Fruit fly (Drosophila melanogaster) whole organism, prepupa: ENCODE results near the gene Larp4B.

Source experiments
- Blimp-1 ChIP-seq: fragments of 200-800 bp; sonication (Bioruptor generic); optimal IDR thresholded peaks from 3 replicates; lab custom pipeline; 2017; ENCODE audit warnings: missing biosample characterization, missing genetic modification characterization, mild to moderate bottlenecking, moderate library complexity, missing genetic modification reagents
- CG11294 ChIP-seq: fragments of 200-800 bp; sonication (Bioruptor generic); IDR thresholded peaks from 2 replicates; pipeline ENCODE4 v1.3.6; 2022; ENCODE audit warnings: missing biosample characterization, missing genetic modification characterization
- CG15336 ChIP-seq: fragments of 200-800 bp; sonication (Bioruptor generic); IDR thresholded peaks from 2 replicates; pipeline ENCODE4 v1.3.6; 2022; ENCODE audit warnings: missing biosample characterization, missing genetic modification characterization
- CG1621 ChIP-seq: fragments of 200-800 bp; sonication (Bioruptor generic); optimal IDR thresholded peaks from 3 replicates; lab custom pipeline; 2018; ENCODE audit warnings: missing biosample characterization, mild to moderate bottlenecking, missing genetic modification characterization
- CG16779 ChIP-seq: fragments of 200-800 bp; sonication (Bioruptor generic); optimal IDR thresholded peaks from 3 replicates; lab custom pipeline; 2017; ENCODE audit warnings: missing biosample characterization, mild to moderate bottlenecking, missing genetic modification characterization
- CG3032 ChIP-seq: fragments of 200-800 bp; optimal IDR thresholded peaks from 2 replicates; lab custom pipeline; 2019; ENCODE audit warnings: missing biosample characterization, mild to moderate bottlenecking, missing genetic modification characterization, moderate library complexity
- CG32006 ChIP-seq: fragments of 200-800 bp; sonication (Bioruptor generic); optimal IDR thresholded peaks from 3 replicates; lab custom pipeline; 2017; ENCODE audit warnings: missing biosample characterization, mild to moderate bottlenecking, missing genetic modification characterization
- CG4318 ChIP-seq: fragments of 200-800 bp; sonication (Bioruptor generic); optimal IDR thresholded peaks from 3 replicates; lab custom pipeline; 2017; ENCODE audit warnings: missing biosample characterization, mild to moderate bottlenecking, missing genetic modification characterization
- CG6163 ChIP-seq: fragments of 200-800 bp; sonication (Bioruptor generic); IDR thresholded peaks from 3 replicates; pipeline ENCODE4 v1.3.6; 2022; ENCODE audit warnings: missing biosample characterization, missing genetic modification characterization
- CG6276 ChIP-seq: fragments of 200-800 bp; sonication (Bioruptor generic); optimal IDR thresholded peaks from 2 replicates; lab custom pipeline; 2017; ENCODE audit warnings: missing biosample characterization, mild to moderate bottlenecking, missing genetic modification characterization
- CG6792 ChIP-seq: fragments of 200-800 bp; sonication (Bioruptor generic); optimal IDR thresholded peaks from 3 replicates; lab custom pipeline; 2016; ENCODE audit warnings: missing biosample characterization, missing genetic modification characterization
- CG6854 ChIP-seq: fragments of 200-800 bp; sonication (Bioruptor generic); optimal IDR thresholded peaks from 2 replicates; lab custom pipeline; 2017; ENCODE audit warnings: missing biosample characterization, mild to moderate bottlenecking, missing genetic modification characterization
- CG8119 ChIP-seq: fragments of 200-800 bp; sonication (Bioruptor generic); IDR thresholded peaks from 3 replicates; pipeline ENCODE4 v1.3.6; 2022; ENCODE audit warnings: missing biosample characterization, missing genetic modification characterization
- CG8632 ChIP-seq: fragments of 200-800 bp; sonication (Bioruptor generic); optimal IDR thresholded peaks from 3 replicates; lab custom pipeline; 2016; ENCODE audit warnings: missing biosample characterization, missing genetic modification characterization
- Eip75B ChIP-seq: fragments of 200-800 bp; sonication (Bioruptor generic); optimal IDR thresholded peaks from 3 replicates; lab custom pipeline; 2016; ENCODE audit warnings: missing biosample characterization, missing genetic modification characterization
- Eip78C ChIP-seq: fragments of 200-800 bp; sonication (Bioruptor generic); peaks from one replicate; lab custom pipeline; 2016; ENCODE audit warnings: missing biosample characterization, missing genetic modification characterization
- Eip93F ChIP-seq: fragments of 200-800 bp; sonication (Bioruptor generic); optimal IDR thresholded peaks from 2 replicates; lab custom pipeline; 2016; ENCODE audit warnings: missing biosample characterization, mild to moderate bottlenecking, missing genetic modification characterization
- Gug ChIP-seq: fragments of 200-800 bp; sonication (Bioruptor generic); IDR thresholded peaks from 2 replicates; pipeline ENCODE4 v1.3.6; 2022; ENCODE audit warnings: missing biosample characterization, missing genetic modification characterization
- Hr4 ChIP-seq: fragments of 200-800 bp; sonication (Bioruptor generic); optimal IDR thresholded peaks from 3 replicates; lab custom pipeline; 2016; ENCODE audit warnings: missing biosample characterization, missing genetic modification characterization
- Lpt ChIP-seq: fragments of 200-800 bp; sonication (Bioruptor generic); optimal IDR thresholded peaks from 3 replicates; lab custom pipeline; 2016; ENCODE audit warnings: missing biosample characterization, missing genetic modification characterization
- OdsH ChIP-seq: fragments of 200-800 bp; sonication (Bioruptor generic); optimal IDR thresholded peaks from 3 replicates; lab custom pipeline; 2016; ENCODE audit warnings: missing biosample characterization, missing genetic modification characterization
- Smox ChIP-seq: fragments of 200-800 bp; sonication (Bioruptor generic); optimal IDR thresholded peaks from 3 replicates; lab custom pipeline; 2016; ENCODE audit warnings: missing biosample characterization, missing genetic modification characterization
- Sox14 ChIP-seq: fragments of 200-800 bp; sonication (Bioruptor generic); optimal IDR thresholded peaks from 3 replicates; lab custom pipeline; 2016; ENCODE audit warnings: missing biosample characterization, missing genetic modification characterization
- achi ChIP-seq: fragments of 200-800 bp; sonication (Bioruptor generic); optimal IDR thresholded peaks from 3 replicates; lab custom pipeline; 2016; ENCODE audit warnings: missing biosample characterization, missing genetic modification characterization
- acj6 ChIP-seq: fragments of 200-800 bp; sonication (Bioruptor generic); optimal IDR thresholded peaks from 3 replicates; lab custom pipeline; 2016; ENCODE audit warnings: missing biosample characterization, missing genetic modification characterization
- dac ChIP-seq: fragments of 200-800 bp; sonication (Bioruptor generic); optimal IDR thresholded peaks from 2 replicates; lab custom pipeline; 2017; ENCODE audit warnings: missing biosample characterization, mild to moderate bottlenecking, missing genetic modification characterization
- eg ChIP-seq: fragments of 200-800 bp; sonication (Bioruptor generic); IDR thresholded peaks from 3 replicates; pipeline ENCODE4 v1.3.6; 2022; ENCODE audit warnings: missing biosample characterization, missing genetic modification characterization
- esn ChIP-seq: fragments of 200-800 bp; sonication (Bioruptor generic); optimal IDR thresholded peaks from 2 replicates; lab custom pipeline; 2016; ENCODE audit warnings: missing biosample characterization, mild to moderate bottlenecking, missing genetic modification characterization, moderate library complexity
- fd59A ChIP-seq: fragments of 200-800 bp; sonication (Bioruptor generic); optimal IDR thresholded peaks from 2 replicates; lab custom pipeline; 2017; ENCODE audit warnings: missing biosample characterization, mild to moderate bottlenecking, missing genetic modification characterization, missing genetic modification reagents
- lz ChIP-seq: fragments of 200-800 bp; sonication (Bioruptor generic); optimal IDR thresholded peaks from 3 replicates; lab custom pipeline; 2016; ENCODE audit warnings: missing biosample characterization, missing genetic modification characterization
- net ChIP-seq: fragments of 200-800 bp; sonication (Bioruptor generic); optimal IDR thresholded peaks from 3 replicates; lab custom pipeline; 2016; ENCODE audit warnings: missing biosample characterization, missing genetic modification characterization
- pdm3 ChIP-seq: fragments of 200-800 bp; sonication (Bioruptor generic); optimal IDR thresholded peaks from 3 replicates; lab custom pipeline; 2016; ENCODE audit warnings: missing biosample characterization, missing genetic modification characterization
- salr ChIP-seq, 2 experiments: fragments of 200-800 bp; sonication (Bioruptor generic); optimal IDR thresholded peaks; 3 replicates each; lab custom pipeline; 2016 to 2018; ENCODE audit warnings: missing biosample characterization in 2 of 2, missing genetic modification characterization in 2 of 2, mild to moderate bottlenecking in 1 of 2
- spab ChIP-seq: fragments of 200-800 bp; sonication (Bioruptor generic); optimal IDR thresholded peaks from 2 replicates; lab custom pipeline; 2017; ENCODE audit warnings: missing biosample characterization, mild to moderate bottlenecking, missing genetic modification characterization, missing genetic modification reagents
- ss ChIP-seq, 2 experiments: fragments of 200-800 bp; sonication (Bioruptor generic); optimal IDR thresholded peaks; 2 replicates in 1 of 2; 3 replicates in 1 of 2; lab custom pipeline; 2017 to 2018; ENCODE audit warnings: mild to moderate bottlenecking in 2 of 2, missing biosample characterization in 2 of 2, missing genetic modification characterization in 2 of 2, moderate library complexity in 1 of 2
- svp ChIP-seq: fragments of 200-800 bp; sonication (Bioruptor generic); peaks from one replicate; lab custom pipeline; 2016; ENCODE audit warnings: missing biosample characterization, missing genetic modification characterization
- topi ChIP-seq: fragments of 200-800 bp; sonication (Bioruptor generic); optimal IDR thresholded peaks from 3 replicates; lab custom pipeline; 2016; ENCODE audit warnings: missing biosample characterization, missing genetic modification characterization
- vri ChIP-seq: fragments of 200-800 bp; sonication (Bioruptor generic); optimal IDR thresholded peaks from 3 replicates; lab custom pipeline; 2016; ENCODE audit warnings: missing biosample characterization, mild to moderate bottlenecking, missing genetic modification characterization

Gene Larp4B

dm6 chr3L:3249997-3250774 is 25.5 kb downstream of the Larp4B start (continued):
- TF ChIP-seq OdsH (GFP tag; lab: Kevin White, UChicago) (peak; percentile 89), fd59A (peak; percentile 79), Gug (GFP tag; lab: Robert Waterston, UW) (peak; percentile 86), CG6854 (GFP tag; lab: Kevin White, UChicago) (no peak), CG1621 (tag; lab: Kevin White, UChicago) (peak; percentile 16), pdm3 (GFP tag; lab: Kevin White, UChicago) (peak; percentile 87), CG16779 (tag; lab: Kevin White, UChicago) (peak; percentile 63), Eip75B (peak; percentile 70), CG4318 (GFP tag; lab: Kevin White, UChicago) (peak; percentile 95), net (GFP tag; lab: Kevin White, UChicago) (peak; percentile 84)

- TF ChIP-seq OdsH (GFP tag; lab: Kevin White, UChicago) (peak; percentile 6), svp (GFP tag; lab: Kevin White, UChicago) (peak; percentile 80), Eip78C (peak; percentile 40), net (GFP tag; lab: Kevin White, UChicago) (peak; percentile 27), Smox (GFP tag; lab: Kevin White, UChicago) (peak; percentile 18), esn (GFP tag; lab: Kevin White, UChicago) (peak; percentile 30), CG6792 (GFP tag; lab: Kevin White, UChicago) (no peak), vri (GFP tag; lab: Kevin White, UChicago) (peak; percentile 4), Eip93F (GFP tag; lab: Kevin White, UChicago) (peak; percentile 79), dac (GFP tag; lab: Kevin White, UChicago) (no peak), salr (GFP tag; optimal IDR thresholded peaks at IDR 0.05; lab: Kevin White, UChicago) (no peak), fd59A (no peak), spab (GFP tag; lab: Kevin White, UChicago) (no peak), topi (GFP tag; lab: Kevin White, UChicago) (no peak)
These were observed 26.5 kb downstream of the Larp4B start for dm6 chr3L:3250922-3251658.

- TF ChIP-seq Lpt (GFP tag; lab: Kevin White, UChicago) (no peak), Smox (GFP tag; lab: Kevin White, UChicago) (no peak), dac (GFP tag; lab: Kevin White, UChicago) (no peak), eg (peak; percentile 67; the same call in 2 of the 3 replicates), vri (GFP tag; lab: Kevin White, UChicago) (peak; percentile 39), CG8119 (GFP tag; lab: Robert Waterston, UW) (peak; percentile 37; the same call in 1 of the 3 replicates), CG8632 (GFP tag; lab: Kevin White, UChicago) (no peak), CG6276 (GFP tag; lab: Kevin White, UChicago) (no peak), CG11294 (no peak), Eip78C (peak; percentile 55), Blimp-1 (GFP tag; lab: Kevin White, UChicago) (peak; percentile 64), CG15336 (GFP tag; lab: Robert Waterston, UW) (peak; percentile 65), svp (GFP tag; lab: Kevin White, UChicago) (peak; percentile 75)
These were observed 27.2 kb downstream of the Larp4B start for dm6 chr3L:3251659-3252490.

- TF ChIP-seq salr (GFP tag; optimal IDR thresholded peaks at IDR 0.05; lab: Kevin White, UChicago) (peak in 1 of 2 experiments; percentile 43), CG3032 (tag; lab: Kevin White, UChicago) (peak; percentile 2), acj6 (peak; percentile 13), net (GFP tag; lab: Kevin White, UChicago) (no peak), CG4318 (GFP tag; lab: Kevin White, UChicago) (peak; percentile 7), Sox14 (GFP tag; lab: Kevin White, UChicago) (peak; percentile 8), achi (GFP tag; lab: Kevin White, UChicago) (peak; percentile 28), Hr4 (GFP tag; lab: Kevin White, UChicago) (peak; percentile 48), eg (0 out of 3 replicates have a peak, but pooled peaks have one; percentile 8), Eip78C (peak; percentile 85), ss (GFP tag; optimal IDR thresholded peaks at IDR 0.05; lab: Kevin White, UChicago) (peak in 1 of 2 experiments; percentile 15), pdm3 (GFP tag; lab: Kevin White, UChicago) (peak; percentile 49), lz (GFP tag; lab: Kevin White, UChicago) (no peak), dac (GFP tag; lab: Kevin White, UChicago) (no peak), CG8119 (GFP tag; lab: Robert Waterston, UW) (0 out of 3 replicates have a peak, but pooled peaks have one; percentile 23), CG32006 (GFP tag; lab: Kevin White, UChicago) (peak; percentile 73), CG6163 (0 out of 3 replicates have a peak, but pooled peaks have one; percentile 8), CG16779 (tag; lab: Kevin White, UChicago) (no peak)
These were observed 28.2 kb downstream of the Larp4B start for dm6 chr3L:3252884-3253283.
